Worm (Caenorhabditis elegans) whole organism, L1 larva: ENCODE data around the gene fkh-7.

Source experiments
- aha-1 ChIP-seq: fragments of 150-350 bp; optimal IDR thresholded peaks from 2 replicates; lab custom pipeline; 2014; ENCODE audit warnings: missing biosample characterization, missing genetic modification characterization
- egl-27 ChIP-seq, 2 experiments: fragments of 150-350 bp in 1 of 2; sonication (generic microtip); optimal IDR thresholded peaks; 3 replicates each; lab custom pipeline; 2017 to 2018; ENCODE audit warnings: missing biosample characterization in 2 of 2, missing genetic modification characterization in 2 of 2, missing genetic modification reagents in 2 of 2
- elt-3 ChIP-seq, 6 experiments: fragments of 150-350 bp in 1 of 6; sonication (generic microtip); optimal IDR thresholded peaks; 2 replicates each; lab custom pipeline; 2017 to 2018; ENCODE audit warnings: missing biosample characterization in 6 of 6, missing genetic modification characterization in 6 of 6, inconsistent platforms in 1 of 6
- lin-35 ChIP-seq, 2 experiments: fragments of 150-350 bp; optimal IDR thresholded peaks; 2 replicates each; lab custom pipeline; 2014; ENCODE audit warnings: missing biosample characterization in 2 of 2, missing genetic modification characterization in 2 of 2, missing genetic modification reagents in 2 of 2
- nhr-11 ChIP-seq: fragments of 150-350 bp; optimal IDR thresholded peaks from 2 replicates; lab custom pipeline; 2014; ENCODE audit warnings: missing biosample characterization, missing genetic modification characterization
- swsn-7 ChIP-seq: sonication (generic microtip); optimal IDR thresholded peaks from 2 replicates; lab custom pipeline; 2016; ENCODE audit warnings: missing genetic modification characterization, missing compliant biosample characterization

ce11 chrIV:5593804-5594214 lies 9.3 kb downstream of the fkh-7 start:
- TF ChIP-seq egl-27 (tag; optimal IDR thresholded peaks at IDR 0.05; lab: Kevin White, UChicago) (peak in 1 of 2 experiments; percentile 2), elt-3 (tag; optimal IDR thresholded peaks at IDR 0.05; lab: Kevin White, UChicago) (peak in 2 of 6 experiments; percentile 16 to 38), swsn-7 (tag; lab: Kevin White, UChicago) (peak; percentile 48), nhr-11 (tag; lab: Kevin White, UChicago) (peak; percentile 65), aha-1 (tag; lab: Kevin White, UChicago) (no peak), lin-35 (GFP tag; optimal IDR thresholded peaks at IDR 0.05; lab: Kevin White, UChicago) (peak; percentile 22 to 26)
